Fruit fly (Drosophila melanogaster) whole organism, embryonic: ENCODE results near the gene CG9630.

Source experiments
- Bteb2 ChIP-seq: fragments of 200-800 bp; sonication (Bioruptor generic); optimal IDR thresholded peaks from 2 replicates; lab custom pipeline; 2016; ENCODE audit warnings: missing biosample characterization, missing genetic modification characterization
- CG11695 ChIP-seq: fragments of 200-800 bp; sonication (Bioruptor generic); IDR thresholded peaks from 3 replicates; pipeline ENCODE4 v1.3.6; 2022; ENCODE audit warnings: missing biosample characterization, missing genetic modification characterization
- CG11723 ChIP-seq: fragments of 200-800 bp; sonication (Bioruptor generic); optimal IDR thresholded peaks from 2 replicates; lab custom pipeline; 2017; ENCODE audit warnings: missing biosample characterization, mild to moderate bottlenecking, missing genetic modification characterization
- CG12659 ChIP-seq: fragments of 200-800 bp; sonication (Bioruptor generic); optimal IDR thresholded peaks from 3 replicates; lab custom pipeline; 2017; ENCODE audit warnings: mild to moderate bottlenecking, missing biosample characterization, missing genetic modification reagents, missing genetic modification characterization
- CG12942 ChIP-seq: fragments of 200-800 bp; sonication (Bioruptor generic); optimal IDR thresholded peaks from 3 replicates; lab custom pipeline; 2016; ENCODE audit warnings: missing biosample characterization, missing genetic modification characterization
- CG14050 ChIP-seq: fragments of 200-800 bp; sonication (Bioruptor generic); IDR thresholded peaks from 3 replicates; pipeline ENCODE4 v1.3.6; 2022; ENCODE audit warnings: missing biosample characterization, missing genetic modification characterization
- CG14710 ChIP-seq: fragments of 200-800 bp; sonication (Bioruptor generic); optimal IDR thresholded peaks from 3 replicates; lab custom pipeline; 2019; ENCODE audit warnings: missing biosample characterization, mild to moderate bottlenecking, missing genetic modification characterization, moderate library complexity
- CG15514 ChIP-seq: fragments of 200-800 bp; sonication (Bioruptor generic); optimal IDR thresholded peaks from 3 replicates; lab custom pipeline; 2017; ENCODE audit warnings: missing biosample characterization, missing genetic modification characterization, mild to moderate bottlenecking, moderate library complexity, missing genetic modification reagents
- CG17359 ChIP-seq: fragments of 200-800 bp; sonication (Bioruptor generic); optimal IDR thresholded peaks from 3 replicates; lab custom pipeline; 2018; ENCODE audit warnings: missing biosample characterization, mild to moderate bottlenecking, missing genetic modification characterization, moderate library complexity
- CG2120 ChIP-seq: fragments of 200-800 bp; sonication (Bioruptor generic); optimal IDR thresholded peaks from 3 replicates; lab custom pipeline; 2016; ENCODE audit warnings: missing biosample characterization, missing genetic modification characterization
- CG2129 ChIP-seq: fragments of 200-800 bp; sonication (Bioruptor generic); IDR thresholded peaks from 2 replicates; pipeline ENCODE4 v1.3.6; 2022; ENCODE audit warnings: missing biosample characterization, missing genetic modification characterization; ENCODE audit not compliant: partially characterized antibody
- CG31365 ChIP-seq: fragments of 200-800 bp; sonication (Bioruptor generic); optimal IDR thresholded peaks from 2 replicates; lab custom pipeline; 2018; ENCODE audit warnings: missing biosample characterization, mild to moderate bottlenecking, missing genetic modification characterization
- CG3163 ChIP-seq: fragments of 200-800 bp; sonication (Bioruptor generic); optimal IDR thresholded peaks from 3 replicates; lab custom pipeline; 2016; ENCODE audit warnings: missing biosample characterization, missing genetic modification characterization
- CG3847 ChIP-seq: fragments of 200-800 bp; sonication (Bioruptor generic); IDR thresholded peaks from 2 replicates; pipeline ENCODE4 v1.3.6; 2022; ENCODE audit warnings: missing biosample characterization, missing genetic modification characterization
- CG4617 ChIP-seq: fragments of 200-800 bp; sonication (Bioruptor generic); optimal IDR thresholded peaks from 3 replicates; lab custom pipeline; 2016; ENCODE audit warnings: missing biosample characterization, missing genetic modification characterization, borderline replicate concordance
- CG5245 ChIP-seq: fragments of 200-800 bp; sonication (Bioruptor generic); optimal IDR thresholded peaks from 3 replicates; lab custom pipeline; 2016; ENCODE audit warnings: missing biosample characterization, missing genetic modification characterization
- CG9817 ChIP-seq: fragments of 200-800 bp; sonication (Bioruptor generic); optimal IDR thresholded peaks from 2 replicates; lab custom pipeline; 2018; ENCODE audit warnings: missing biosample characterization, mild to moderate bottlenecking, missing genetic modification characterization, moderate library complexity
- CG9932 ChIP-seq: fragments of 200-800 bp; sonication (Bioruptor generic); IDR thresholded peaks from 2 replicates; pipeline ENCODE4 v1.3.6; 2022; ENCODE audit warnings: missing biosample characterization, missing genetic modification characterization
- CTCF ChIP-seq: fragments of 200-800 bp; sonication (Bioruptor generic); optimal IDR thresholded peaks from 2 replicates; lab custom pipeline; 2017; ENCODE audit warnings: missing biosample characterization, mild to moderate bottlenecking, missing genetic modification characterization, moderate library complexity
- Dbx ChIP-seq: fragments of 200-800 bp; sonication (Bioruptor generic); IDR thresholded peaks from 3 replicates; pipeline ENCODE4 v1.3.6; 2022; ENCODE audit warnings: missing biosample characterization, missing genetic modification characterization
- Dp ChIP-seq: fragments of 200-800 bp; sonication (Bioruptor generic); optimal IDR thresholded peaks from 2 replicates; lab custom pipeline; 2018; ENCODE audit warnings: missing biosample characterization, mild to moderate bottlenecking, missing genetic modification characterization, moderate library complexity
- Dref ChIP-seq: fragments of 200-800 bp; sonication (Bioruptor generic); IDR thresholded peaks from 2 replicates; pipeline ENCODE4 v1.3.6; 2022; ENCODE audit warnings: missing biosample characterization, missing genetic modification characterization
- E2f2 ChIP-seq: fragments of 200-800 bp; sonication (Bioruptor generic); IDR thresholded peaks from 2 replicates; pipeline ENCODE4 v1.3.6; 2022; ENCODE audit warnings: missing biosample characterization, missing genetic modification characterization
- Gug ChIP-seq: fragments of 200-800 bp; sonication (Bioruptor generic); IDR thresholded peaks from 4 replicates; pipeline ENCODE4 v1.3.6; 2022; ENCODE audit warnings: missing biosample characterization, missing genetic modification characterization
- HHEX ChIP-seq: fragments of 200-800 bp; sonication (Bioruptor generic); optimal IDR thresholded peaks from 3 replicates; lab custom pipeline; 2017; ENCODE audit warnings: missing biosample characterization, mild to moderate bottlenecking, missing genetic modification characterization, missing genetic modification reagents
- HLH4C ChIP-seq: fragments of 200-800 bp; sonication (Bioruptor generic); IDR thresholded peaks from 3 replicates; pipeline ENCODE4 v1.3.6; 2022; ENCODE audit warnings: missing biosample characterization, missing genetic modification characterization; ENCODE audit not compliant: partially characterized antibody
- Hr39 ChIP-seq: fragments of >200 bp; optimal IDR thresholded peaks from 2 replicates; lab custom pipeline; 2017
- Hr78 ChIP-seq, 2 experiments: fragments of 200-800 bp in 1 of 2; fragments of >200 bp in 1 of 2; sonication (Bioruptor generic) in 1 of 2; optimal IDR thresholded peaks; 2 replicates each; lab custom pipeline; 2017 to 2019; ENCODE audit warnings: missing biosample characterization in 2 of 2, missing genetic modification characterization in 2 of 2, mild to moderate bottlenecking in 1 of 2, moderate library complexity in 1 of 2
- Lhr ChIP-seq: fragments of 200-800 bp; sonication (Bioruptor generic); optimal IDR thresholded peaks from 3 replicates; lab custom pipeline; 2017; ENCODE audit warnings: mild to moderate bottlenecking, missing biosample characterization, missing genetic modification reagents, missing genetic modification characterization
- MTF-1 ChIP-seq: fragments of 200-800 bp; sonication (Bioruptor generic); optimal IDR thresholded peaks from 2 replicates; lab custom pipeline; 2018; ENCODE audit warnings: missing biosample characterization, mild to moderate bottlenecking, missing genetic modification characterization, borderline replicate concordance
- NC2α ChIP-seq: fragments of 200-800 bp; sonication (Bioruptor generic); optimal IDR thresholded peaks from 2 replicates; lab custom pipeline; 2016; ENCODE audit warnings: missing biosample characterization, missing genetic modification characterization
- Pdp1 ChIP-seq, 2 experiments: fragments of 200-800 bp; sonication (Bioruptor generic); optimal IDR thresholded peaks; 3 replicates each; lab custom pipeline; 2016; ENCODE audit warnings: missing biosample characterization in 2 of 2, missing genetic modification characterization in 2 of 2, mild to moderate bottlenecking in 1 of 2, moderate library complexity in 1 of 2
- Sin3A ChIP-seq: fragments of >200 bp; optimal IDR thresholded peaks from 2 replicates; lab custom pipeline; 2018
- Spps ChIP-seq: fragments of 200-800 bp; sonication (Bioruptor generic); optimal IDR thresholded peaks from 2 replicates; lab custom pipeline; 2018; ENCODE audit warnings: missing biosample characterization, mild to moderate bottlenecking, missing genetic modification characterization
- Xbp1 ChIP-seq: fragments of 200-800 bp; sonication (Bioruptor generic); optimal IDR thresholded peaks from 3 replicates; lab custom pipeline; 2016; ENCODE audit warnings: missing biosample characterization, mild to moderate bottlenecking, missing genetic modification characterization
- YL-1 ChIP-seq: fragments of 200-800 bp; sonication (Bioruptor generic); optimal IDR thresholded peaks from 3 replicates; lab custom pipeline; 2017; ENCODE audit warnings: missing biosample characterization, mild to moderate bottlenecking, missing genetic modification characterization
- cg ChIP-seq: fragments of 200-800 bp; sonication (Bioruptor generic); optimal IDR thresholded peaks from 3 replicates; lab custom pipeline; 2019; ENCODE audit warnings: missing biosample characterization, mild to moderate bottlenecking, missing genetic modification characterization, moderate library complexity
- croc ChIP-seq: fragments of 200-800 bp; sonication (Bioruptor generic); conservative IDR thresholded peaks from 3 replicates; pipeline ENCODE4 v1.3.6; 2022; ENCODE audit warnings: missing biosample characterization, missing genetic modification characterization
- danr ChIP-seq: fragments of 200-800 bp; sonication (Bioruptor generic); IDR thresholded peaks from 2 replicates; pipeline ENCODE4 v1.3.6; 2022; ENCODE audit warnings: missing biosample characterization, missing genetic modification characterization
- fd96Cb ChIP-seq: fragments of 200-800 bp; sonication (Bioruptor generic); optimal IDR thresholded peaks from 2 replicates; lab custom pipeline; 2018; ENCODE audit warnings: missing biosample characterization, mild to moderate bottlenecking, missing genetic modification characterization, moderate library complexity
- fru ChIP-seq: fragments of >200 bp; optimal IDR thresholded peaks from 2 replicates; lab custom pipeline; 2017
- gem ChIP-seq: fragments of 200-800 bp; sonication (Bioruptor generic); optimal IDR thresholded peaks from 2 replicates; lab custom pipeline; 2019; ENCODE audit warnings: missing biosample characterization, mild to moderate bottlenecking, missing genetic modification characterization, moderate library complexity
- pita ChIP-seq: fragments of 200-800 bp; sonication (Bioruptor generic); optimal IDR thresholded peaks from 2 replicates; lab custom pipeline; 2017; ENCODE audit warnings: missing biosample characterization, mild to moderate bottlenecking, missing genetic modification characterization
- pum ChIP-seq: fragments of 200-800 bp; sonication (Bioruptor generic); optimal IDR thresholded peaks from 2 replicates; lab custom pipeline; 2016; ENCODE audit warnings: missing biosample characterization, missing genetic modification characterization
- pzg ChIP-seq: fragments of 200-800 bp; sonication (Bioruptor generic); optimal IDR thresholded peaks from 3 replicates; lab custom pipeline; 2018; ENCODE audit warnings: missing biosample characterization, mild to moderate bottlenecking, missing genetic modification characterization, moderate library complexity
- row ChIP-seq: fragments of 200-800 bp; sonication (Bioruptor generic); IDR thresholded peaks from 3 replicates; pipeline ENCODE4 v1.3.6; 2022; ENCODE audit warnings: missing biosample characterization, missing genetic modification characterization
- sd ChIP-seq: fragments of 200-800 bp; sonication (Bioruptor generic); optimal IDR thresholded peaks from 3 replicates; lab custom pipeline; 2018; ENCODE audit warnings: missing biosample characterization, mild to moderate bottlenecking, missing genetic modification characterization, moderate library complexity
- slbo ChIP-seq: fragments of 200-800 bp; sonication (Bioruptor generic); IDR thresholded peaks from 2 replicates; pipeline ENCODE4 v1.3.6; 2022; ENCODE audit warnings: missing biosample characterization, missing genetic modification characterization
- stwl ChIP-seq: fragments of 200-800 bp; sonication (Bioruptor generic); optimal IDR thresholded peaks from 3 replicates; lab custom pipeline; 2018; ENCODE audit warnings: missing biosample characterization, mild to moderate bottlenecking, missing genetic modification characterization, moderate library complexity
- vfl ChIP-seq: fragments of 200-800 bp; sonication (Bioruptor generic); optimal IDR thresholded peaks from 2 replicates; lab custom pipeline; 2016; ENCODE audit warnings: missing biosample characterization, missing genetic modification characterization

CG9630 gene

DNA sequence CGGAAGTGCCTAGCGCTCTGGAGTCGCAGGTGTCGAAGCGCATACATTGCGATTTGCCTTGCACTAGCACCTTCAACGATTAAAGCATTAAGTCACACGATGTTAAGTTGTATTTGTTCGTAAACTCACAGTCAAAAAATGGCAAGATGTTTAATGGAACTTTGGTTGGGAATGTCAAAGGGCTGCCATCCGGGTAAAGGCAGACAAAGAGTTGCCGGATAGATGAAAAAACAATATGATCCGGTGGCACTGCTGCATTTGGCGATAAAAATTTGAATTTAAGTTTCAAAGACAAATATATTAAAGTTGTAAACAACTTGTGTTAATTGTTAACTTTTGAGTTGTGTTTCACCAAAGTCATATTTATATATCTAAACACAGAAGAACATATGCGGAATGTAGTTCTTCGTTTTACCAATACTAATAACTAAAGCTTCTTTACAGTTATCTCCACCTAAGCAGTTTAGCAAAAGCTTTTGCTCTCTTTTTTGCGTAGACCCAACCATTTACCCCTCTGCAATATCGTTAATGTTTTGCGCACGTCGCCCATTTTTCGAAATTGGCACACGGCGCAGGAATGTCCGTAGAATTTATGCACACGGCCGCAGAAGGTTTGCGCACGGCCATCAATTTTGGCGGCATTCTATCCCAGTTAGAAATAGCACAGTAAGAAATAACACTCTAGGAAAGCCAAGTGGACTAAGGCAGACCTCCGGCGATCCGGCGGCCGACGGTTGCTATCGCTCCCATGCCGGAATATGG, 46.8 kb upstream of the CG9630 start, which contains the start of gene Coq2 (continued):
- TF ChIP-seq CG12942: no peak
- TF ChIP-seq vfl (GFP tag; lab: Kevin White, UChicago): no peak
- TF ChIP-seq Gug: no peak
- TF ChIP-seq E2f2 (GFP tag; lab: Robert Waterston, UW): peak; percentile 96
- no peak for TF ChIP-seq HHEX (GFP tag; lab: Kevin White, UChicago)
- peak; percentile 15 for TF ChIP-seq pita (GFP tag; lab: Kevin White, UChicago)
- no peak for TF ChIP-seq CG3163
- no peak for TF ChIP-seq Hr39 (lab: Kevin White, UChicago)
- TF ChIP-seq CG5245 (GFP tag; lab: Kevin White, UChicago): no peak
- no peak for TF ChIP-seq CG9932
- no peak for TF ChIP-seq fru
- TF ChIP-seq CG4617 (GFP tag; lab: Kevin White, UChicago): peak; percentile 65
- no peak for TF ChIP-seq CG9817 (tag; lab: Kevin White, UChicago)
- TF ChIP-seq row (GFP tag; lab: Robert Waterston, UW): peak; percentile 28; the same call in 1 of the 3 replicates
- no peak for TF ChIP-seq NC2α (GFP tag; lab: Kevin White, UChicago)
- TF ChIP-seq Xbp1 (GFP tag; lab: Kevin White, UChicago): peak; percentile 2
- peak; percentile 30 for TF ChIP-seq CG31365 (tag; lab: Kevin White, UChicago)
- no peak for TF ChIP-seq cg (GFP tag; lab: Kevin White, UChicago)
- no peak for TF ChIP-seq Bteb2 (GFP tag; lab: Kevin White, UChicago)
- peak; percentile 88 for TF ChIP-seq Lhr
- TF ChIP-seq HLH4C: no peak
- TF ChIP-seq MTF-1: peak; percentile 100
- peak; percentile 74 for TF ChIP-seq pzg (GFP tag; lab: Kevin White, UChicago)
- peak; percentile 93 for TF ChIP-seq Dp (GFP tag; lab: Kevin White, UChicago)
- TF ChIP-seq sd (tag; lab: Kevin White, UChicago): peak; percentile 92
- no peak for TF ChIP-seq Spps
- TF ChIP-seq CG2120 (GFP tag; lab: Kevin White, UChicago): peak; percentile 25
- TF ChIP-seq CG11695 (GFP tag; lab: Robert Waterston, UW): no peak
- peak; percentile 25 for TF ChIP-seq CG12659 (GFP tag; lab: Kevin White, UChicago)
- no peak for TF ChIP-seq CG14050 (GFP tag; lab: Robert Waterston, UW)
- TF ChIP-seq CG3847 (GFP tag; lab: Robert Waterston, UW): peak; percentile 77
- TF ChIP-seq CG14710 (tag; lab: Kevin White, UChicago): peak; percentile 29
- no peak for TF ChIP-seq CG11723
- no peak for TF ChIP-seq Hr78 (GFP tag; optimal IDR thresholded peaks at IDR 0.05; lab: Kevin White, UChicago)
- TF ChIP-seq pum: no peak
- TF ChIP-seq Sin3A: peak; percentile 8
- no peak for TF ChIP-seq danr (GFP tag; lab: Robert Waterston, UW)
- peak in 1 of 2 experiments; percentile 18 for TF ChIP-seq Pdp1 (GFP tag; optimal IDR thresholded peaks at IDR 0.05; lab: Kevin White, UChicago)
- no peak for TF ChIP-seq gem (tag; lab: Kevin White, UChicago)
- TF ChIP-seq Dref (GFP tag; lab: Robert Waterston, UW): peak; percentile 47; the same call in 1 of the 2 replicates
- no peak for TF ChIP-seq CG2129 (GFP tag; lab: Robert Waterston, UW)
- no peak for TF ChIP-seq croc (GFP tag; lab: Robert Waterston, UW)
- TF ChIP-seq Dbx (GFP tag; lab: Robert Waterston, UW): 0 out of 3 replicates have a peak, but pooled peaks have one; percentile 13
- peak; percentile 60 for TF ChIP-seq CG15514 (GFP tag; lab: Kevin White, UChicago)
- no peak for TF ChIP-seq fd96Cb
- TF ChIP-seq stwl (tag; lab: Kevin White, UChicago): no peak
- peak; percentile 53 for TF ChIP-seq CTCF (GFP tag; lab: Kevin White, UChicago)
- TF ChIP-seq YL-1 (GFP tag; lab: Kevin White, UChicago): no peak
- no peak for TF ChIP-seq CG17359
- TF ChIP-seq slbo: peak; percentile 25; the same call in 1 of the 2 replicates
